Fruit fly (Drosophila melanogaster) whole organism, wandering third instar larva: ENCODE results near the gene CG31068.

ENCODE experiments used
- jim ChIP-seq: fragments of 175-275, 200-325 bp; sonication (Bioruptor generic); optimal IDR thresholded peaks from 2 replicates; lab custom pipeline; 2016; ENCODE audit warnings: missing biosample characterization, mild to moderate bottlenecking, missing genetic modification characterization
- woc ChIP-seq: sonication (Bioruptor generic); optimal IDR thresholded peaks from 2 replicates; lab custom pipeline; 2016; ENCODE audit warnings: missing biosample characterization, mild to moderate bottlenecking, missing genetic modification characterization

dm6 chr3R:27233398-27233797 lies at the start of gene CG31068:
- TF ChIP-seq woc (GFP tag; lab: Kevin White, UChicago), result no peak
- TF ChIP-seq jim (GFP tag; lab: Kevin White, UChicago), result no peak
